Fruit fly (Drosophila melanogaster): ENCODE results near the gene CG31145.
A peak's percentile ranks its signal among the peaks of the same experiment; 100 is the strongest.

CG31145 gene

DNA sequence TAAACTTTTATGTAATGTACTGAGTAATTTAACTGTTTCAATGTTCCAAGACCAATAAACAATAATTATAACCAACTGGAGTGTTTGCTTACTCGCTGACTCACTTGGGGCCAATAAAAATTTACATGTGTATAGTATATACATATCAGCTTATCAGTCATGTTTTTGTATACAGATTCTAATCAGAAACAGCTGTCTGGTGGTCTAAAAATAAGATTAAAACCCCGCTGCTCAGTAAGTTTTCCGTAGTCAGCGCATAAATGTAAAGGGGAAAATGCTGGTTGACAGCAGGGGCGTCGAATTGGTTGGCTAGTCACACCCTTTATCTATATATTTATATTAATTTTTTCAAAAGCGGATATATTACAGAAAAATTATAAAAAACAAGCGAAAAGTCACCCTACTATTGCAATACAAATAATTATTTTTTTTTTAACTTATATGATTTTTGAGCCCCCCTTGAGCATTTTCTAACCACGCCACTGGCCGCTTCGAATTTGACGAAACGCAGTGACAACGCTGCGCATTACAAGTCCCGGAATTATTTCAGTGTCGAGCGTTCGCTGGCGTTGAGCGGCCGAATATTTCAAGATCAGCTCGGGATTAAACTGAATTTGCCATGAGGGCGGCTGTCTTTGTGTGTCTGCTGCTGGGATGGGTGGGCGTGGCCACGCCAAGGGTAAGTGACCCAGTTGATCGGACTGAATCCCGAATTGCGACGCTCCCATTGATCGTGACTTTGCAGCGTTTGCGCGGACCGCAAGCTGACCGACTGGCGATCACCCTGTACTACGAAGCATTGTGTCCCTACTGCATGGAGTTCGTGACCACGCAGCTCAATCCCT is 9.1 kb upstream of the CG31145 start, which contains the start of gene GILT2 (continued):
- TF ChIP-seq Ets96B (tag; optimal IDR thresholded peaks at IDR 0.05) (peak; percentile 63), CG15336 (GFP tag; IDR thresholded peaks at IDR 0.05) (peak; percentile 80), Smox (GFP tag; optimal IDR thresholded peaks at IDR 0.05) (peak; percentile 86), CG16779 (tag; optimal IDR thresholded peaks at IDR 0.05) (peak; percentile 62), vri (GFP tag; optimal IDR thresholded peaks at IDR 0.05) (peak; percentile 85), Lpt (GFP tag; optimal IDR thresholded peaks at IDR 0.05) (peak; percentile 42), pdm3 (GFP tag; optimal IDR thresholded peaks at IDR 0.05) (peak; percentile 73), CG4318 (GFP tag; optimal IDR thresholded peaks at IDR 0.05) (no peak), dac (GFP tag; optimal IDR thresholded peaks at IDR 0.05) (peak; percentile 4), Eip93F (GFP tag; optimal IDR thresholded peaks at IDR 0.05) (peak; percentile 82), acj6 (GFP tag; optimal IDR thresholded peaks at IDR 0.05) (peak; percentile 71), spab (GFP tag; optimal IDR thresholded peaks at IDR 0.05) (no peak), CG8632 (GFP tag; optimal IDR thresholded peaks at IDR 0.05) (peak; percentile 79), Gug (GFP tag; IDR thresholded peaks at IDR 0.05) (peak; percentile 29; the same call in 1 of the 2 replicates), CG8319 (GFP tag; optimal IDR thresholded peaks at IDR 0.05) (peak; percentile 70), dsx (GFP tag; optimal IDR thresholded peaks at IDR 0.05; ENCODE audit: poor library complexity, severe bottlenecking) (peak; percentile 59), Sox15 (GFP tag; optimal IDR thresholded peaks at IDR 0.05) (peak; percentile 67), CG6854 (GFP tag; optimal IDR thresholded peaks at IDR 0.05) (peak; percentile 78), CG11902 (GFP tag; optimal IDR thresholded peaks at IDR 0.05) (peak; percentile 71), CG32006 (GFP tag; optimal IDR thresholded peaks at IDR 0.05) (peak; percentile 74), CG9139 (GFP tag; optimal IDR thresholded peaks at IDR 0.05) (peak; percentile 30), CG31627 (GFP tag; optimal IDR thresholded peaks at IDR 0.05) (peak; percentile 81), CG6808 (GFP tag; optimal IDR thresholded peaks at IDR 0.05) (peak; percentile 66), CG8119 (GFP tag; IDR thresholded peaks at IDR 0.05) (peak; percentile 74), CG11762 (GFP tag; optimal IDR thresholded peaks at IDR 0.05; ENCODE audit: insufficient read depth) (peak; percentile 43), Sox102F (GFP tag; optimal IDR thresholded peaks at IDR 0.05) (peak; percentile 89), eg (GFP tag; IDR thresholded peaks at IDR 0.05) (peak; percentile 72; the same call in 2 of the 3 replicates), lz (GFP tag; optimal IDR thresholded peaks at IDR 0.05) (peak; percentile 83), Sox14 (GFP tag; optimal IDR thresholded peaks at IDR 0.05) (peak; percentile 71), cyc (GFP tag; optimal IDR thresholded peaks at IDR 0.05) (peak; percentile 88), salr (GFP tag; optimal IDR thresholded peaks at IDR 0.05) (no peak)

DNA sequence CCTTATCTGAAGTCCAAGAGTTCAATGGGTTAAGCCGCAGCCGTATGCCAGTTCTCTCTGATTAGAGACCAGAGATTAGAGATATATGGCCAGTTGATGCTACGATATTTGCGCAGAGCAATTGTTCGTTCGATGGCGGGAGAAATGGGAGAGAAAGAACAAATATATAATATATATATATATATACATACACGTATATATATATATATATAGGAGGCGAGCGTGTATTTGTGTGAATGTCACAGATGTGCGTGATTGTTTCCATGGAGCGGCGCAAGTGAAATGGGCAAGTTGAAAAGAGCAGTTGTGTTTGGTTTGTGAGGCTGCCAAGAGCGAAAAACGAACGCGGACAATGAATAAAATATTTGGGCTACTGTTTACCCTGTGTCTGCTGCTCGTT is 7.6 kb upstream of the CG31145 start, which contains the start of gene GILT3:
TSS of gene GILT3 (plus strand) at position 301 of the 400 bp plus-strand sequence.
- TF ChIP-seq CG15336 (GFP tag; IDR thresholded peaks at IDR 0.05) (0 out of 2 replicates have a peak, but pooled peaks have one; percentile 9), eg (GFP tag; IDR thresholded peaks at IDR 0.05) (no peak), CG3032 (tag; optimal IDR thresholded peaks at IDR 0.05) (no peak), Gug (GFP tag; IDR thresholded peaks at IDR 0.05) (no peak), CG6808 (GFP tag; optimal IDR thresholded peaks at IDR 0.05) (no peak), CG8632 (GFP tag; optimal IDR thresholded peaks at IDR 0.05) (no peak), fkh (GFP tag; optimal IDR thresholded peaks at IDR 0.05) (peak; percentile 22), Hr39 (GFP tag; optimal IDR thresholded peaks at IDR 0.05) (no peak), CG6276 (GFP tag; optimal IDR thresholded peaks at IDR 0.05) (no peak), Ets21C (GFP tag; optimal IDR thresholded peaks at IDR 0.05) (no peak), svp (GFP tag) (peak; percentile 13), CG1621 (tag; optimal IDR thresholded peaks at IDR 0.05) (no peak)

All from whole organism, prepupa.